Worm (Caenorhabditis elegans) whole organism, L4 larva: ENCODE results near the gene nspc-12.

Source experiments
- F37D6.2 ChIP-seq: sonication (generic microtip); optimal IDR thresholded peaks from 2 replicates; lab custom pipeline; 2016; ENCODE audit warnings: mild to moderate bottlenecking, missing genetic modification characterization, missing compliant biosample characterization
- T20F7.1 ChIP-seq: fragments of 200-800 bp; sonication (Bioruptor generic); optimal IDR thresholded peaks from 2 replicates; lab custom pipeline; 2018; ENCODE audit warnings: mild to moderate bottlenecking, missing genetic modification characterization, missing compliant biosample characterization
- Y48G9A.11 ChIP-seq: fragments of 200-800 bp; sonication (Bioruptor generic); IDR thresholded peaks from 2 replicates; pipeline ENCODE4 v1.3.6; 2022; ENCODE audit warnings: missing genetic modification reagents, missing genetic modification characterization, missing compliant biosample characterization
- Y75B8A.6 ChIP-seq: fragments of 200-800 bp; sonication (Bioruptor generic); IDR thresholded peaks from 2 replicates; pipeline ENCODE4 v1.3.6; 2022; ENCODE audit warnings: missing genetic modification reagents, missing genetic modification characterization, missing compliant biosample characterization
- ZK546.5 ChIP-seq, 2 experiments: sonication (generic microtip); optimal IDR thresholded peaks; 2 replicates each; lab custom pipeline; 2017; ENCODE audit warnings: missing biosample characterization in 2 of 2, missing genetic modification characterization in 2 of 2
- ama-1 ChIP-seq: fragments of 150-350 bp; optimal IDR thresholded peaks from 2 replicates; lab custom pipeline; 2014; ENCODE audit warnings: inconsistent platforms, mixed read lengths
- attf-4 ChIP-seq: sonication (generic microtip); optimal IDR thresholded peaks from 3 replicates; lab custom pipeline; 2017; ENCODE audit warnings: missing biosample characterization, missing genetic modification characterization
- ceh-28 ChIP-seq: fragments of 150-350 bp; optimal IDR thresholded peaks from 2 replicates; lab custom pipeline; 2014; ENCODE audit warnings: missing biosample characterization, missing genetic modification reagents, missing genetic modification characterization
- ceh-62 ChIP-seq: sonication (generic microtip); optimal IDR thresholded peaks from 2 replicates; lab custom pipeline; 2017; ENCODE audit warnings: missing biosample characterization, missing genetic modification characterization
- ces-1 ChIP-seq: fragments of 150-350 bp; sonication (generic microtip); optimal IDR thresholded peaks from 4 replicates; lab custom pipeline; 2014; ENCODE audit warnings: missing biosample characterization, missing genetic modification reagents, missing genetic modification characterization
- daf-19 ChIP-seq: fragments of 200-800 bp; sonication (Bioruptor generic); conservative IDR thresholded peaks from 2 replicates; pipeline ENCODE4 v1.3.6; 2022; ENCODE audit warnings: missing genetic modification characterization, missing compliant biosample characterization
- dmd-6 ChIP-seq: fragments of 200-800 bp; sonication (Bioruptor generic); IDR thresholded peaks from 2 replicates; pipeline ENCODE4 v1.3.6; 2022; ENCODE audit warnings: missing genetic modification reagents, missing genetic modification characterization, missing compliant biosample characterization
- duxl-1 ChIP-seq: sonication (generic microtip); optimal IDR thresholded peaks from 2 replicates; lab custom pipeline; 2016; ENCODE audit warnings: mild to moderate bottlenecking, missing genetic modification characterization, moderate library complexity, missing compliant biosample characterization; ENCODE audit not compliant: poor library complexity
- dve-1 ChIP-seq: sonication (generic microtip); optimal IDR thresholded peaks from 2 replicates; lab custom pipeline; 2017; ENCODE audit warnings: antibody characterized with exemption, mild to moderate bottlenecking, missing genetic modification characterization, missing compliant biosample characterization; ENCODE audit not compliant: insufficient read depth
- egl-43 ChIP-seq: fragments of 200-800 bp; sonication (Bioruptor generic); IDR thresholded peaks from 2 replicates; pipeline ENCODE4 v1.3.6; 2022; ENCODE audit warnings: missing genetic modification reagents, missing genetic modification characterization, missing compliant biosample characterization
- fos-1 ChIP-seq: fragments of 150-350 bp; optimal IDR thresholded peaks from 2 replicates; lab custom pipeline; 2014; ENCODE audit warnings: missing biosample characterization, missing genetic modification characterization
- hmg-1.1 ChIP-seq: fragments of 200-800 bp; sonication (Bioruptor generic); IDR thresholded peaks from 2 replicates; pipeline ENCODE4 v1.3.6; 2022; ENCODE audit warnings: missing genetic modification reagents, missing genetic modification characterization, missing compliant biosample characterization
- jun-1 ChIP-seq: fragments of 150-350 bp; optimal IDR thresholded peaks from 2 replicates; lab custom pipeline; 2014; ENCODE audit warnings: missing biosample characterization, missing genetic modification reagents, missing genetic modification characterization
- lim-7 ChIP-seq: fragments of 200-800 bp; sonication (Bioruptor generic); IDR thresholded peaks from 2 replicates; pipeline ENCODE4 v1.3.6; 2022; ENCODE audit warnings: missing genetic modification characterization, missing compliant biosample characterization
- lin-1 ChIP-seq: fragments of 200-800 bp; sonication (Bioruptor generic); IDR thresholded peaks from 2 replicates; pipeline ENCODE4 v1.3.6; 2022; ENCODE audit warnings: missing genetic modification reagents, missing genetic modification characterization, missing compliant biosample characterization
- lin-15B ChIP-seq: fragments of 150-350 bp; sonication (generic microtip); optimal IDR thresholded peaks from 3 replicates; lab custom pipeline; 2014; ENCODE audit warnings: missing biosample characterization, missing genetic modification characterization
- lin-38 ChIP-seq: fragments of 200-800 bp; sonication (Bioruptor generic); IDR thresholded peaks from 2 replicates; pipeline ENCODE4 v1.3.6; 2022; ENCODE audit warnings: missing genetic modification reagents, missing genetic modification characterization, missing compliant biosample characterization
- lir-3 ChIP-seq: sonication (generic microtip); optimal IDR thresholded peaks from 2 replicates; lab custom pipeline; 2016; ENCODE audit warnings: mild to moderate bottlenecking, missing genetic modification characterization, missing compliant biosample characterization
- madf-9 ChIP-seq: fragments of 200-800 bp; sonication (Bioruptor generic); conservative IDR thresholded peaks from 2 replicates; pipeline ENCODE4 v1.3.6; 2022; ENCODE audit warnings: missing genetic modification reagents, missing genetic modification characterization, missing compliant biosample characterization
- mdl-1 ChIP-seq, 2 experiments: fragments of 150-350 bp in 1 of 2; sonication (generic microtip) in 1 of 2; optimal IDR thresholded peaks; 2 replicates each; lab custom pipeline; 2014 to 2017; ENCODE audit warnings: missing biosample characterization in 2 of 2, missing genetic modification characterization in 2 of 2
- mdt-29 ChIP-seq: fragments of 200-800 bp; sonication (Bioruptor generic); IDR thresholded peaks from 2 replicates; pipeline ENCODE4 v1.3.6; 2022; ENCODE audit warnings: missing genetic modification reagents, missing genetic modification characterization, missing compliant biosample characterization
- mxl-2 ChIP-seq: fragments of 200-800 bp; sonication (Bioruptor generic); conservative IDR thresholded peaks from 2 replicates; pipeline ENCODE4 v1.3.6; 2022; ENCODE audit warnings: missing genetic modification reagents, missing genetic modification characterization, missing compliant biosample characterization
- nhr-10 ChIP-seq: fragments of 150-350 bp; optimal IDR thresholded peaks from 2 replicates; lab custom pipeline; 2014; ENCODE audit warnings: missing biosample characterization, missing genetic modification characterization
- nhr-102 ChIP-seq: sonication (generic microtip); optimal IDR thresholded peaks from 2 replicates; lab custom pipeline; 2016; ENCODE audit warnings: mild to moderate bottlenecking, missing genetic modification characterization, moderate library complexity, missing compliant biosample characterization
- nhr-25 ChIP-seq: sonication (generic microtip); optimal IDR thresholded peaks from 2 replicates; lab custom pipeline; 2017; ENCODE audit warnings: missing genetic modification characterization, mild to moderate bottlenecking, missing compliant biosample characterization, antibody characterized with exemption, moderate library complexity, borderline replicate concordance; ENCODE audit not compliant: insufficient read depth
- nhr-48 ChIP-seq: sonication (generic microtip); optimal IDR thresholded peaks from 2 replicates; lab custom pipeline; 2016; ENCODE audit warnings: mild to moderate bottlenecking, missing genetic modification characterization, missing compliant biosample characterization
- nhr-6 ChIP-seq: fragments of 150-350 bp; optimal IDR thresholded peaks from 2 replicates; lab custom pipeline; 2014; ENCODE audit warnings: missing biosample characterization, missing genetic modification characterization
- pha-4 ChIP-seq, 2 experiments: fragments of 150-350 bp in 1 of 2; fragments of 200-800 bp in 1 of 2; sonication (Bioruptor generic) in 1 of 2; IDR thresholded peaks in 1 of 2; optimal IDR thresholded peaks in 1 of 2; 2 replicates each; pipeline versions ENCODE4 v1.3.6 to Lab custom; 2014 to 2022; ENCODE audit warnings: missing genetic modification characterization in 2 of 2, missing genetic modification reagents in 2 of 2, missing biosample characterization in 1 of 2, missing compliant biosample characterization in 1 of 2
- pqm-1 ChIP-seq: sonication (generic microtip); optimal IDR thresholded peaks from 2 replicates; lab custom pipeline; 2017; ENCODE audit warnings: missing biosample characterization, missing genetic modification characterization
- saeg-2 ChIP-seq: fragments of 200-800 bp; sonication (Bioruptor generic); IDR thresholded peaks from 2 replicates; pipeline ENCODE4 v1.3.6; 2022; ENCODE audit warnings: missing genetic modification reagents, missing genetic modification characterization, missing compliant biosample characterization
- set-16 ChIP-seq: fragments of 200-800 bp; sonication (Bioruptor generic); IDR thresholded peaks from 2 replicates; pipeline ENCODE4 v1.3.6; 2022; ENCODE audit warnings: missing genetic modification reagents, missing genetic modification characterization, missing compliant biosample characterization
- spr-1 ChIP-seq: sonication (generic microtip); optimal IDR thresholded peaks from 2 replicates; lab custom pipeline; 2016; ENCODE audit warnings: mild to moderate bottlenecking, missing genetic modification characterization, missing compliant biosample characterization
- spr-3 ChIP-seq: fragments of 200-800 bp; sonication (Bioruptor generic); optimal IDR thresholded peaks from 2 replicates; lab custom pipeline; 2018; ENCODE audit warnings: mild to moderate bottlenecking, missing genetic modification characterization, missing compliant biosample characterization
- tra-1 ChIP-seq: fragments of 200-800 bp; sonication (Bioruptor generic); IDR thresholded peaks from 2 replicates; pipeline ENCODE4 v1.3.6; 2022; ENCODE audit warnings: missing genetic modification reagents, missing genetic modification characterization, missing compliant biosample characterization
- zag-1 ChIP-seq: fragments of 150-350 bp; optimal IDR thresholded peaks from 2 replicates; lab custom pipeline; 2014; ENCODE audit warnings: missing biosample characterization, missing genetic modification characterization
- zfp-2 ChIP-seq: sonication (generic microtip); optimal IDR thresholded peaks from 2 replicates; lab custom pipeline; 2016; ENCODE audit warnings: mild to moderate bottlenecking, missing genetic modification characterization, missing compliant biosample characterization
- zfp-3 ChIP-seq: fragments of 200-800 bp; sonication (Bioruptor generic); conservative IDR thresholded peaks from 2 replicates; pipeline ENCODE4 v1.3.6; 2022; ENCODE audit warnings: missing genetic modification reagents, missing genetic modification characterization, missing compliant biosample characterization
- zip-11 ChIP-seq: fragments of 200-800 bp; sonication (Bioruptor generic); IDR thresholded peaks from 2 replicates; pipeline ENCODE4 v1.3.6; 2022; ENCODE audit warnings: missing genetic modification characterization, missing compliant biosample characterization
- ztf-7 ChIP-seq: fragments of 150-350 bp; optimal IDR thresholded peaks from 2 replicates; lab custom pipeline; 2014; ENCODE audit warnings: missing biosample characterization, missing genetic modification characterization

The nspc-12 gene

ce11 chrX:12367498-12367897, 11.0 kb upstream of the nspc-12 start (continued):
- no peak for TF ChIP-seq nhr-48 (tag; lab: Kevin White, UChicago)
- no peak for TF ChIP-seq jun-1 (tag; lab: Kevin White, UChicago)
- peak; percentile 81 for TF ChIP-seq duxl-1 (tag; lab: Kevin White, UChicago)
- peak; percentile 55 for TF ChIP-seq dmd-6 (GFP tag; lab: Robert Waterston, UW)
- TF ChIP-seq egl-43 (GFP tag; lab: Robert Waterston, UW), result peak; percentile 82
- no peak for TF ChIP-seq ceh-28 (tag; lab: Kevin White, UChicago)
- TF ChIP-seq T20F7.1 (GFP tag; lab: Kevin White, UChicago), result no peak

DNA sequence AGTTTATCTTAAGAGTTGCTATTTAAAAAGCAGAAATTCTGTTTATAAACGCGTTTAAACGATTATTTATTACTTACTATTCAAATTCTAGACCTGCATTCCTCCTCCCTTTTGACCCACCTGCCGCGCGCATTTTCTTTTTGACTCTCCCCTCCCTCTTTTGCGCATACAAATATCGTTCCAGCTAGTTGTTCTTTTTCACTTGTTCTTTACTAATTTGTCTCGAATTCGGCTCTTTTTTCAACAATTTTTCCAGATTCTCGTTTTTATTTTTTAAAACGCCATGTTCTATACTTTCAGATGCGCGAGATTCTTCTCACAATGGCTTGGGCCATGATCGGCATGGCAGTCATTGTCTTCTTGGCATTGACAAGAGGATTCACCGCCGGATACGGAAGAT, 8.9 kb upstream of the nspc-12 start, which contains the start of gene F19H6.4:
Gene F19H6.4, plus strand, starts transcription at position 301 of the 400 bp plus-strand sequence.
- TF ChIP-seq lin-38 (GFP tag; lab: Robert Waterston, UW) (no peak), nhr-48 (tag; lab: Kevin White, UChicago) (no peak), zfp-2 (tag; lab: Kevin White, UChicago) (no peak), dve-1 (tag; lab: Kevin White, UChicago) (no peak), pqm-1 (tag; lab: Kevin White, UChicago) (no peak), fos-1 (tag; lab: Kevin White, UChicago) (no peak), nhr-25 (no peak), ZK546.5 (tag; optimal IDR thresholded peaks at IDR 0.05; lab: Kevin White, UChicago) (no peak), mdt-29 (no peak), ztf-7 (tag; lab: Kevin White, UChicago) (no peak), zip-11 (GFP tag; lab: Robert Waterston, UW) (no peak)

- TF ChIP-seq attf-4 (no peak), mdt-29 (no peak), F37D6.2 (tag; lab: Kevin White, UChicago) (no peak), set-16 (GFP tag; lab: Robert Waterston, UW) (no peak), T20F7.1 (GFP tag; lab: Kevin White, UChicago) (no peak), lin-1 (GFP tag; lab: Robert Waterston, UW) (no peak), spr-3 (GFP tag; lab: Kevin White, UChicago) (no peak), zfp-3 (GFP tag; lab: Robert Waterston, UW) (no peak), spr-1 (tag; lab: Kevin White, UChicago) (no peak), lim-7 (GFP tag; lab: Robert Waterston, UW) (no peak)
Observed at ce11 chrX:12364804-12365203, 8.3 kb upstream of the nspc-12 start, which contains the start of gene F19H6.5. TSS of gene F19H6.5 (minus strand) at chrX:12364904.

DNA sequence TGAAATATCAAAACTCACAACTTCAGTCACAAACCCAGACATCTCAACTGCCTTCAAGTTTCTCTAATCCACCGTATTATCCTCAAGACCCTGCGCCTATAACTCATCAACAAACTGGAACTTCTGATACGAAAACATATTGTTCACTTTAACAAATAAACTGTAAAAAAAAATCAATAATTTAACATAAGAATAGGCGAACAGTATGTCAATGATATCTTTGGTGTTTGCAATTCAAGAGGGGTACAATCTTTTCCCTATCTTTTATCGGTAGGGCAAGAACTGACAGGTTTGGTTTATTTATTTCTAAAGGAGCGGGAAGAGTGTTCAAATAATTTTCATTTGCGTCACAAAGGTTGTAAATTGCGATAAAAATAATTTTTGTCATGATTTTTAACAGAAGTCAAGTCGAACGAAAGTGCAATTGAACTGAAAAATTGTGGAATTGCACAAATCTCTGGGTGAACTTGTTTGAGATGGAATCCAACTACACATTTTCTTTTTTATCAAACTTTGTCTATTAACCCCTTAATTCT, 6.5 kb upstream of the nspc-12 start:
- peak; percentile 94 for TF ChIP-seq lir-3 (tag; lab: Kevin White, UChicago)
- peak; percentile 93 for TF ChIP-seq saeg-2 (GFP tag; lab: Robert Waterston, UW)
- no peak for TF ChIP-seq Y75B8A.6 (GFP tag; lab: Robert Waterston, UW)
- peak; percentile 98 for TF ChIP-seq nhr-10 (tag; lab: Kevin White, UChicago)
- peak; percentile 29 to 68 for TF ChIP-seq ZK546.5 (tag; optimal IDR thresholded peaks at IDR 0.05; lab: Kevin White, UChicago)
- peak; percentile 78 for TF ChIP-seq egl-43 (GFP tag; lab: Robert Waterston, UW)
- TF ChIP-seq lin-15B (tag; lab: Kevin White, UChicago), result peak; percentile 13
- peak; percentile 99 for TF ChIP-seq hmg-1.1 (GFP tag; lab: Robert Waterston, UW)
- peak; percentile 83 for TF ChIP-seq mxl-2 (GFP tag; lab: Robert Waterston, UW)
- TF ChIP-seq zag-1, result peak; percentile 90
- TF ChIP-seq nhr-102, result peak; percentile 99
- TF ChIP-seq tra-1 (GFP tag; lab: Robert Waterston, UW), result peak; percentile 96
- no peak for TF ChIP-seq Y48G9A.11 (GFP tag; lab: Robert Waterston, UW)
- TF ChIP-seq set-16 (GFP tag; lab: Robert Waterston, UW), result no peak
- peak; percentile 87 to 89 for TF ChIP-seq mdl-1 (tag; optimal IDR thresholded peaks at IDR 0.05; lab: Kevin White, UChicago)
- TF ChIP-seq ama-1 (lab: Kevin White, UChicago), result no peak
- TF ChIP-seq nhr-6, result peak; percentile 97
- TF ChIP-seq ces-1 (GFP tag; lab: Kevin White, UChicago), result peak; percentile 97
- peak; percentile 96 for TF ChIP-seq pha-4 (GFP tag; IDR thresholded peaks at IDR 0.05; lab: Robert Waterston, UW)
- peak; percentile 95 for TF ChIP-seq pha-4 (tag; optimal IDR thresholded peaks at IDR 0.05; lab: Kevin White, UChicago)
- peak; percentile 40 for TF ChIP-seq ceh-62
- TF ChIP-seq daf-19 (GFP tag; lab: Robert Waterston, UW), result peak; percentile 67
- peak; percentile 95 for TF ChIP-seq zfp-3 (GFP tag; lab: Robert Waterston, UW)
- peak; percentile 98 for TF ChIP-seq duxl-1 (tag; lab: Kevin White, UChicago)
- peak; percentile 95 for TF ChIP-seq madf-9
